Fruit fly (Drosophila melanogaster) whole organism, pupa: ENCODE data around the gene Nedd8.

Experiments
- CG10348 ChIP-seq: fragments of 200-800 bp; sonication (Bioruptor generic); IDR thresholded peaks from 2 replicates; pipeline ENCODE4 v1.3.6; 2022; ENCODE audit warnings: missing biosample characterization, missing genetic modification characterization
- CG12605 ChIP-seq: fragments of 200-800 bp; sonication (Bioruptor generic); IDR thresholded peaks from 2 replicates; pipeline ENCODE4 v1.3.6; 2022; ENCODE audit warnings: missing biosample characterization, missing genetic modification characterization
- CG13204 ChIP-seq: fragments of 200-800 bp; sonication (Bioruptor generic); optimal IDR thresholded peaks from 2 replicates; lab custom pipeline; 2018; ENCODE audit warnings: missing biosample characterization, mild to moderate bottlenecking, missing genetic modification characterization, moderate library complexity
- CG14655 ChIP-seq: fragments of 200-800 bp; sonication (Bioruptor generic); optimal IDR thresholded peaks from 3 replicates; lab custom pipeline; 2017; ENCODE audit warnings: mild to moderate bottlenecking, missing biosample characterization, missing genetic modification reagents, missing genetic modification characterization
- CG15710 ChIP-seq: fragments of 200-800 bp; sonication (Bioruptor generic); optimal IDR thresholded peaks from 2 replicates; lab custom pipeline; 2018; ENCODE audit warnings: missing biosample characterization, mild to moderate bottlenecking, missing genetic modification characterization, moderate library complexity
- CG17806 ChIP-seq: fragments of 200-800 bp; sonication (Bioruptor generic); optimal IDR thresholded peaks from 2 replicates; lab custom pipeline; 2018; ENCODE audit warnings: missing biosample characterization, mild to moderate bottlenecking, missing genetic modification characterization, moderate library complexity
- CG32121 ChIP-seq: fragments of 200-800 bp; sonication (Bioruptor generic); IDR thresholded peaks from 2 replicates; pipeline ENCODE4 v1.3.6; 2022; ENCODE audit warnings: missing biosample characterization, missing genetic modification characterization
- CG34367 ChIP-seq: fragments of 200-800 bp; sonication (Bioruptor generic); optimal IDR thresholded peaks from 2 replicates; lab custom pipeline; 2018; ENCODE audit warnings: missing biosample characterization, mild to moderate bottlenecking, missing genetic modification characterization
- CG4496 ChIP-seq: fragments of 200-800 bp; sonication (Bioruptor generic); IDR thresholded peaks from 3 replicates; pipeline ENCODE4 v1.3.6; 2022; ENCODE audit warnings: missing biosample characterization, missing genetic modification characterization
- CG8159 ChIP-seq: fragments of 200-800 bp; sonication (Bioruptor generic); optimal IDR thresholded peaks from 3 replicates; lab custom pipeline; 2018; ENCODE audit warnings: missing biosample characterization, mild to moderate bottlenecking, missing genetic modification characterization, moderate library complexity
- CG8301 ChIP-seq: fragments of 200-800 bp; sonication (Bioruptor generic); optimal IDR thresholded peaks from 2 replicates; lab custom pipeline; 2018; ENCODE audit warnings: missing biosample characterization, mild to moderate bottlenecking, missing genetic modification characterization
- CG9948 ChIP-seq: fragments of 200-800 bp; sonication (Bioruptor generic); optimal IDR thresholded peaks from 2 replicates; lab custom pipeline; 2018; ENCODE audit warnings: missing biosample characterization, mild to moderate bottlenecking, missing genetic modification characterization, moderate library complexity
- D1 ChIP-seq: fragments of 200-800 bp; sonication (Bioruptor generic); optimal IDR thresholded peaks from 2 replicates; lab custom pipeline; 2018; ENCODE audit warnings: missing biosample characterization, mild to moderate bottlenecking, missing genetic modification characterization, moderate library complexity
- EcR ChIP-seq: fragments of 200-800 bp; sonication (Bioruptor generic); optimal IDR thresholded peaks from 3 replicates; lab custom pipeline; 2019; ENCODE audit warnings: missing biosample characterization, missing genetic modification characterization, mild to moderate bottlenecking, moderate library complexity, missing genetic modification reagents
- Ets98B ChIP-seq: fragments of 200-800 bp; sonication (Bioruptor generic); IDR thresholded peaks from 2 replicates; pipeline ENCODE4 v1.3.6; 2022; ENCODE audit warnings: missing biosample characterization, missing genetic modification characterization
- Pif1A ChIP-seq: fragments of 200-800 bp; sonication (Bioruptor generic); optimal IDR thresholded peaks from 3 replicates; lab custom pipeline; 2016; ENCODE audit warnings: missing biosample characterization, missing genetic modification characterization
- Pif1B ChIP-seq: fragments of 200-800 bp; sonication (Bioruptor generic); optimal IDR thresholded peaks from 3 replicates; lab custom pipeline; 2016; ENCODE audit warnings: missing biosample characterization, missing genetic modification characterization
- Snoo ChIP-seq: fragments of 200-800 bp; sonication (Bioruptor generic); optimal IDR thresholded peaks from 3 replicates; lab custom pipeline; 2017; ENCODE audit warnings: missing biosample characterization, mild to moderate bottlenecking, missing genetic modification characterization, inconsistent platforms
- fd96Ca ChIP-seq: fragments of 200-800 bp; sonication (Bioruptor generic); IDR thresholded peaks from 3 replicates; pipeline ENCODE4 v1.3.6; 2022; ENCODE audit warnings: missing biosample characterization, missing genetic modification characterization
- gl ChIP-seq: fragments of 200-800 bp; sonication (Bioruptor generic); optimal IDR thresholded peaks from 2 replicates; lab custom pipeline; 2018; ENCODE audit warnings: missing biosample characterization, mild to moderate bottlenecking, missing genetic modification characterization
- rn ChIP-seq: fragments of 200-800 bp; sonication (Bioruptor generic); IDR thresholded peaks from 2 replicates; pipeline ENCODE4 v1.3.6; 2022; ENCODE audit warnings: missing biosample characterization, missing genetic modification characterization

Nedd8 gene

dm6 chr2L:18934588-18934987 is 17.0 kb downstream of the Nedd8 start:
- TF ChIP-seq gl (tag; lab: Kevin White, UChicago), result no peak

DNA sequence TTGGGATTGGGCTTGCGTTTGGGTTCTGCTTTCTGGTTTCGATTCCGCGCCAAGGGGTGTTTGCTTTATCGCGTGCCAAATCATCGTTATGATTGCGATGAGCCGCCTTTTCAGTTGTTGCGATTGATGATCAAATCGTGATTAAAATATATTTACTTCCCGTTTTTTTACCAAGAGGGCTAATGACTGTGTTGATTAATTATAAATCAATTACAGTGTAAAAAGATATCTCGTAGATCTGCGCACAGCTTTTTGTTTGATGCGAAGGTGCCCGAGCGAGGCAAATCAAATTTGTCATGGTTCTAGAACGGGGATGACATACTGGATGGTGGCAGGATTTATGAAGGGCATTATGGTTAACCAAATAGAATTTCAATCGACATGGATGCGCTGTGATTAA is 17.8 kb downstream of the Nedd8 start:
- no peak for TF ChIP-seq D1 (tag; lab: Kevin White, UChicago)

DNA sequence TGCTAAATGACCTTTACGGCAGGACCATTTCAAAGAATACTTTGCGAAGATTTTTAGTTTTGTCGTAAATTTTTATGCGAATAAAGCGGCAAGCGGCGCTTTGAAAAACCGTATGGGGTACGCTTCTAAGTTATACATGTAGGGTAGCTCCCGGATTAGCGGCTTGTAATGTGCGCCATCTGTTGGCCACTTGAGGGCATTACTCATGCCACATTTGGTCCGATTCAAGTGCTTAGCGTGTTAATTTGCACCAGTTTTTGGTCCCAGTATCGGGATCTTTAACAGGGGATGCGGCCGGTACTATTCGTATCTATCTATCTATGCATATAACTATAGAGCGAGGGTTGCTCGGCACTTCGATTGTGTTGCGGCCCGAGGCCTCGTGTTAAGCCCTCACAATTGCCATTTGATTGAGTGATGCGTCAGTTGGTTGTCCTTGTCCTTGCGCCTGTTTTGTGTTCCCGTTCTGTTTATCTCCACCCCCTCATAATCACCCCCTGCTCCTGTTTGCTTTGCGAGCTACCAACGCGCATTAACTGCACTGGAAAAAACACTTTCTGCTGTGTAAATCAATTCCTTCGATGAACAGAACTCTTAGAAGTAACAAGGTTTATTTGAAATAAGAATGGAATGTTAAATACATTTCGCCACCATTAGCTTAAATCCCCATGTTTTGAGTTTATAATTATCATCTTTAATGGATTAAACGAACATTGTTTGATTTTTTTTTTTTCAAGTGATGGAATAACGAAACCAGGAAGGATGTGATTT is 21.1 kb downstream of the Nedd8 start:
- no peak for TF ChIP-seq EcR
- TF ChIP-seq CG32121, result no peak
- TF ChIP-seq Pif1A (GFP tag; lab: Kevin White, UChicago), result no peak
- no peak for TF ChIP-seq CG15710 (tag; lab: Kevin White, UChicago)
- TF ChIP-seq, all 21 proteins: peak for 0

dm6 chr2L:18929595-18929994 is 22.0 kb downstream of the Nedd8 start:
- no peak for TF ChIP-seq CG32121
- TF ChIP-seq CG34367 (tag; lab: Kevin White, UChicago), result no peak
- no peak for TF ChIP-seq CG15710 (tag; lab: Kevin White, UChicago)
- no peak for TF ChIP-seq CG9948 (tag; lab: Kevin White, UChicago)
- TF ChIP-seq CG4496 (GFP tag; lab: Robert Waterston, UW), result no peak
- TF ChIP-seq gl (tag; lab: Kevin White, UChicago), result no peak

dm6 chr2L:18927891-18928290 is 23.7 kb downstream of the Nedd8 start:
- TF ChIP-seq CG9948 (tag; lab: Kevin White, UChicago) (no peak), Pif1B (GFP tag; lab: Kevin White, UChicago) (no peak), Ets98B (no peak), gl (tag; lab: Kevin White, UChicago) (no peak), CG14655 (GFP tag; lab: Kevin White, UChicago) (no peak), CG34367 (tag; lab: Kevin White, UChicago) (no peak), CG8159 (tag; lab: Kevin White, UChicago) (no peak), CG12605 (GFP tag; lab: Robert Waterston, UW) (no peak), fd96Ca (GFP tag; lab: Robert Waterston, UW) (no peak), rn (GFP tag; lab: Robert Waterston, UW) (no peak), CG4496 (GFP tag; lab: Robert Waterston, UW) (no peak), CG8301 (tag; lab: Kevin White, UChicago) (no peak), D1 (tag; lab: Kevin White, UChicago) (no peak), CG15710 (tag; lab: Kevin White, UChicago) (no peak)

DNA sequence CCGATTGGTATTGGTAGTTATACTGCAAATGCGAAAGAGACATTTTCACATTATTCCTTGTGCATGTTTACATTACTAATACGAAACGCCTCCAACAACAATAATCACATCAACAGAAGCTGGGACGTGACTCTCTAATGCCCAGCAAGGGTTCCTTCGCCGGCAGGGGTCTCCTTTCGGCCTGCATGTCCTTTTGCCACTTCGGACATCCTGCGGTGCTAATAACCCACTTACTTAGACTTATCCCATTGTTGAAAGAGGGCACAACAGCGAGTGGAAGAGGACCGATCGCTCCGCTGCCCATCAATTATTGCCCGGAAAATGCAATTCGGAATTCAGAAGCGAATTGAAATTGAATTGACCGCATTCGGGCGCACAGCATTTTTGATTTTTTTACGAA is 25.7 kb downstream of the Nedd8 start:
- TF ChIP-seq CG9948 (tag; lab: Kevin White, UChicago), result no peak
- TF ChIP-seq D1 (tag; lab: Kevin White, UChicago), result no peak
- TF ChIP-seq CG32121, result no peak
- no peak for TF ChIP-seq Ets98B
- TF ChIP-seq Pif1A (GFP tag; lab: Kevin White, UChicago), result no peak
- TF ChIP-seq CG12605 (GFP tag; lab: Robert Waterston, UW), result no peak
- no peak for TF ChIP-seq CG8301 (tag; lab: Kevin White, UChicago)
- no peak for TF ChIP-seq EcR
- TF ChIP-seq Snoo (tag; lab: Kevin White, UChicago), result no peak

- TF ChIP-seq CG8159 (tag; lab: Kevin White, UChicago) (no peak), CG13204 (no peak)
Observed at dm6 chr2L:18925387-18925786, 26.2 kb downstream of the Nedd8 start.

- TF ChIP-seq rn (GFP tag; lab: Robert Waterston, UW) (no peak), gl (tag; lab: Kevin White, UChicago) (no peak), fd96Ca (GFP tag; lab: Robert Waterston, UW) (no peak), CG10348 (GFP tag; lab: Robert Waterston, UW) (no peak), CG34367 (tag; lab: Kevin White, UChicago) (no peak), CG4496 (GFP tag; lab: Robert Waterston, UW) (no peak), CG8301 (tag; lab: Kevin White, UChicago) (no peak), Pif1B (GFP tag; lab: Kevin White, UChicago) (no peak), CG8159 (tag; lab: Kevin White, UChicago) (no peak), Ets98B (no peak), CG12605 (GFP tag; lab: Robert Waterston, UW) (no peak), CG13204 (no peak), Snoo (tag; lab: Kevin White, UChicago) (no peak), CG17806 (no peak), D1 (tag; lab: Kevin White, UChicago) (no peak), CG9948 (tag; lab: Kevin White, UChicago) (no peak), CG15710 (tag; lab: Kevin White, UChicago) (no peak), EcR (no peak)
Observed at dm6 chr2L:18924642-18925244, 26.9 kb downstream of the Nedd8 start.
